Fruit fly (Drosophila melanogaster) whole organism, prepupa: ENCODE measurements around the gene CG8032.

Experiments used
- Blimp-1 ChIP-seq: fragments of 200-800 bp; sonication (Bioruptor generic); optimal IDR thresholded peaks from 3 replicates; lab custom pipeline; 2017; ENCODE audit warnings: missing biosample characterization, missing genetic modification characterization, mild to moderate bottlenecking, moderate library complexity, missing genetic modification reagents
- CG10631 ChIP-seq: fragments of 200-800 bp; sonication (Bioruptor generic); optimal IDR thresholded peaks from 2 replicates; lab custom pipeline; 2016; ENCODE audit warnings: missing biosample characterization, missing genetic modification characterization
- CG10669 ChIP-seq: fragments of 200-800 bp; sonication (Bioruptor generic); optimal IDR thresholded peaks from 3 replicates; lab custom pipeline; 2018; ENCODE audit warnings: missing biosample characterization, mild to moderate bottlenecking, missing genetic modification characterization, moderate library complexity
- CG11294 ChIP-seq: fragments of 200-800 bp; sonication (Bioruptor generic); IDR thresholded peaks from 2 replicates; pipeline ENCODE4 v1.3.6; 2022; ENCODE audit warnings: missing biosample characterization, missing genetic modification characterization
- CG11762 ChIP-seq: fragments of 200-800 bp; sonication (Bioruptor generic); optimal IDR thresholded peaks from 3 replicates; lab custom pipeline; 2016; ENCODE audit warnings: missing biosample characterization, missing genetic modification characterization; ENCODE audit not compliant: insufficient read depth
- CG11902 ChIP-seq: fragments of 200-800 bp; sonication (Bioruptor generic); optimal IDR thresholded peaks from 3 replicates; lab custom pipeline; 2016; ENCODE audit warnings: missing biosample characterization, missing genetic modification characterization
- CG15336 ChIP-seq: fragments of 200-800 bp; sonication (Bioruptor generic); IDR thresholded peaks from 2 replicates; pipeline ENCODE4 v1.3.6; 2022; ENCODE audit warnings: missing biosample characterization, missing genetic modification characterization
- CG1621 ChIP-seq: fragments of 200-800 bp; sonication (Bioruptor generic); optimal IDR thresholded peaks from 3 replicates; lab custom pipeline; 2018; ENCODE audit warnings: missing biosample characterization, mild to moderate bottlenecking, missing genetic modification characterization
- CG16779 ChIP-seq: fragments of 200-800 bp; sonication (Bioruptor generic); optimal IDR thresholded peaks from 3 replicates; lab custom pipeline; 2017; ENCODE audit warnings: missing biosample characterization, mild to moderate bottlenecking, missing genetic modification characterization
- CG3032 ChIP-seq: fragments of 200-800 bp; optimal IDR thresholded peaks from 2 replicates; lab custom pipeline; 2019; ENCODE audit warnings: missing biosample characterization, mild to moderate bottlenecking, missing genetic modification characterization, moderate library complexity
- CG31627 ChIP-seq: fragments of 200-800 bp; sonication (Bioruptor generic); optimal IDR thresholded peaks from 3 replicates; lab custom pipeline; 2016; ENCODE audit warnings: missing biosample characterization, missing genetic modification characterization
- CG32006 ChIP-seq: fragments of 200-800 bp; sonication (Bioruptor generic); optimal IDR thresholded peaks from 3 replicates; lab custom pipeline; 2017; ENCODE audit warnings: missing biosample characterization, mild to moderate bottlenecking, missing genetic modification characterization
- CG34406 ChIP-seq: fragments of 200-800 bp; sonication (Bioruptor generic); optimal IDR thresholded peaks from 3 replicates; lab custom pipeline; 2016; ENCODE audit warnings: missing biosample characterization, missing genetic modification characterization
- CG3919 ChIP-seq: fragments of 200-800 bp; sonication (Bioruptor generic); optimal IDR thresholded peaks from 3 replicates; lab custom pipeline; 2016; ENCODE audit warnings: missing biosample characterization, missing genetic modification characterization
- CG4318 ChIP-seq: fragments of 200-800 bp; sonication (Bioruptor generic); optimal IDR thresholded peaks from 3 replicates; lab custom pipeline; 2017; ENCODE audit warnings: missing biosample characterization, mild to moderate bottlenecking, missing genetic modification characterization
- CG6163 ChIP-seq: fragments of 200-800 bp; sonication (Bioruptor generic); IDR thresholded peaks from 3 replicates; pipeline ENCODE4 v1.3.6; 2022; ENCODE audit warnings: missing biosample characterization, missing genetic modification characterization
- CG6276 ChIP-seq: fragments of 200-800 bp; sonication (Bioruptor generic); optimal IDR thresholded peaks from 2 replicates; lab custom pipeline; 2017; ENCODE audit warnings: missing biosample characterization, mild to moderate bottlenecking, missing genetic modification characterization
- CG6792 ChIP-seq: fragments of 200-800 bp; sonication (Bioruptor generic); optimal IDR thresholded peaks from 3 replicates; lab custom pipeline; 2016; ENCODE audit warnings: missing biosample characterization, missing genetic modification characterization
- CG7368 ChIP-seq: fragments of 200-800 bp; sonication (Bioruptor generic); optimal IDR thresholded peaks from 3 replicates; lab custom pipeline; 2016; ENCODE audit warnings: missing biosample characterization, missing genetic modification characterization
- CG8319 ChIP-seq: fragments of 200-800 bp; sonication (Bioruptor generic); optimal IDR thresholded peaks from 3 replicates; lab custom pipeline; 2016; ENCODE audit warnings: missing biosample characterization, missing genetic modification characterization
- CG8632 ChIP-seq: fragments of 200-800 bp; sonication (Bioruptor generic); optimal IDR thresholded peaks from 3 replicates; lab custom pipeline; 2016; ENCODE audit warnings: missing biosample characterization, missing genetic modification characterization
- CG9139 ChIP-seq: fragments of 200-800 bp; sonication (Bioruptor generic); optimal IDR thresholded peaks from 3 replicates; lab custom pipeline; 2017; ENCODE audit warnings: missing biosample characterization, mild to moderate bottlenecking, missing genetic modification characterization
- Eip75B ChIP-seq: fragments of 200-800 bp; sonication (Bioruptor generic); optimal IDR thresholded peaks from 3 replicates; lab custom pipeline; 2016; ENCODE audit warnings: missing biosample characterization, missing genetic modification characterization
- Eip78C ChIP-seq: fragments of 200-800 bp; sonication (Bioruptor generic); peaks from one replicate; lab custom pipeline; 2016; ENCODE audit warnings: missing biosample characterization, missing genetic modification characterization
- Eip93F ChIP-seq: fragments of 200-800 bp; sonication (Bioruptor generic); optimal IDR thresholded peaks from 2 replicates; lab custom pipeline; 2016; ENCODE audit warnings: missing biosample characterization, mild to moderate bottlenecking, missing genetic modification characterization
- Ets21C ChIP-seq: fragments of 200-800 bp; sonication (Bioruptor generic); optimal IDR thresholded peaks from 3 replicates; lab custom pipeline; 2016; ENCODE audit warnings: missing biosample characterization, missing genetic modification characterization
- Gug ChIP-seq: fragments of 200-800 bp; sonication (Bioruptor generic); IDR thresholded peaks from 2 replicates; pipeline ENCODE4 v1.3.6; 2022; ENCODE audit warnings: missing biosample characterization, missing genetic modification characterization
- Hr38 ChIP-seq: sonication (Bioruptor generic); optimal IDR thresholded peaks from 2 replicates; lab custom pipeline; 2016; ENCODE audit warnings: missing biosample characterization, missing genetic modification characterization
- Hr39 ChIP-seq: fragments of 200-800 bp; sonication (Bioruptor generic); optimal IDR thresholded peaks from 2 replicates; lab custom pipeline; 2016; ENCODE audit warnings: missing biosample characterization, missing genetic modification characterization
- Lpt ChIP-seq: fragments of 200-800 bp; sonication (Bioruptor generic); optimal IDR thresholded peaks from 3 replicates; lab custom pipeline; 2016; ENCODE audit warnings: missing biosample characterization, missing genetic modification characterization
- Met ChIP-seq: fragments of 200-800 bp; sonication (Bioruptor generic); optimal IDR thresholded peaks from 3 replicates; lab custom pipeline; 2016; ENCODE audit warnings: missing biosample characterization, missing genetic modification characterization
- OdsH ChIP-seq: fragments of 200-800 bp; sonication (Bioruptor generic); optimal IDR thresholded peaks from 3 replicates; lab custom pipeline; 2016; ENCODE audit warnings: missing biosample characterization, missing genetic modification characterization
- Sox102F ChIP-seq: fragments of 200-800 bp; sonication (Bioruptor generic); optimal IDR thresholded peaks from 2 replicates; lab custom pipeline; 2016; ENCODE audit warnings: missing biosample characterization, mild to moderate bottlenecking, missing genetic modification characterization
- Sox14 ChIP-seq: fragments of 200-800 bp; sonication (Bioruptor generic); optimal IDR thresholded peaks from 3 replicates; lab custom pipeline; 2016; ENCODE audit warnings: missing biosample characterization, missing genetic modification characterization
- achi ChIP-seq: fragments of 200-800 bp; sonication (Bioruptor generic); optimal IDR thresholded peaks from 3 replicates; lab custom pipeline; 2016; ENCODE audit warnings: missing biosample characterization, missing genetic modification characterization
- cyc ChIP-seq: fragments of 200-800 bp; sonication (Bioruptor generic); optimal IDR thresholded peaks from 3 replicates; lab custom pipeline; 2016; ENCODE audit warnings: missing biosample characterization, missing genetic modification characterization
- dac ChIP-seq: fragments of 200-800 bp; sonication (Bioruptor generic); optimal IDR thresholded peaks from 2 replicates; lab custom pipeline; 2017; ENCODE audit warnings: missing biosample characterization, mild to moderate bottlenecking, missing genetic modification characterization
- dsx ChIP-seq: fragments of 200-800 bp; optimal IDR thresholded peaks from 3 replicates; lab custom pipeline; 2019; ENCODE audit warnings: missing biosample characterization, mild to moderate bottlenecking, missing genetic modification characterization, moderate library complexity; ENCODE audit not compliant: poor library complexity, severe bottlenecking
- eg ChIP-seq: fragments of 200-800 bp; sonication (Bioruptor generic); IDR thresholded peaks from 3 replicates; pipeline ENCODE4 v1.3.6; 2022; ENCODE audit warnings: missing biosample characterization, missing genetic modification characterization
- esn ChIP-seq: fragments of 200-800 bp; sonication (Bioruptor generic); optimal IDR thresholded peaks from 2 replicates; lab custom pipeline; 2016; ENCODE audit warnings: missing biosample characterization, mild to moderate bottlenecking, missing genetic modification characterization, moderate library complexity
- fd59A ChIP-seq: fragments of 200-800 bp; sonication (Bioruptor generic); optimal IDR thresholded peaks from 2 replicates; lab custom pipeline; 2017; ENCODE audit warnings: missing biosample characterization, mild to moderate bottlenecking, missing genetic modification characterization, missing genetic modification reagents
- fd85E ChIP-seq: fragments of 200-800 bp; sonication (Bioruptor generic); optimal IDR thresholded peaks from 3 replicates; lab custom pipeline; 2016; ENCODE audit warnings: missing biosample characterization, missing genetic modification characterization
- fkh ChIP-seq: fragments of 200-800 bp; sonication (Bioruptor generic); optimal IDR thresholded peaks from 3 replicates; lab custom pipeline; 2017; ENCODE audit warnings: missing biosample characterization, mild to moderate bottlenecking, missing genetic modification characterization, moderate library complexity
- lz ChIP-seq: fragments of 200-800 bp; sonication (Bioruptor generic); optimal IDR thresholded peaks from 3 replicates; lab custom pipeline; 2016; ENCODE audit warnings: missing biosample characterization, missing genetic modification characterization
- net ChIP-seq: fragments of 200-800 bp; sonication (Bioruptor generic); optimal IDR thresholded peaks from 3 replicates; lab custom pipeline; 2016; ENCODE audit warnings: missing biosample characterization, missing genetic modification characterization
- salr ChIP-seq, 2 experiments: fragments of 200-800 bp; sonication (Bioruptor generic); optimal IDR thresholded peaks; 3 replicates each; lab custom pipeline; 2016 to 2018; ENCODE audit warnings: missing biosample characterization in 2 of 2, missing genetic modification characterization in 2 of 2, mild to moderate bottlenecking in 1 of 2
- spab ChIP-seq: fragments of 200-800 bp; sonication (Bioruptor generic); optimal IDR thresholded peaks from 2 replicates; lab custom pipeline; 2017; ENCODE audit warnings: missing biosample characterization, mild to moderate bottlenecking, missing genetic modification characterization, missing genetic modification reagents
- svp ChIP-seq: fragments of 200-800 bp; sonication (Bioruptor generic); peaks from one replicate; lab custom pipeline; 2016; ENCODE audit warnings: missing biosample characterization, missing genetic modification characterization
- topi ChIP-seq: fragments of 200-800 bp; sonication (Bioruptor generic); optimal IDR thresholded peaks from 3 replicates; lab custom pipeline; 2016; ENCODE audit warnings: missing biosample characterization, missing genetic modification characterization

The CG8032 gene

DNA sequence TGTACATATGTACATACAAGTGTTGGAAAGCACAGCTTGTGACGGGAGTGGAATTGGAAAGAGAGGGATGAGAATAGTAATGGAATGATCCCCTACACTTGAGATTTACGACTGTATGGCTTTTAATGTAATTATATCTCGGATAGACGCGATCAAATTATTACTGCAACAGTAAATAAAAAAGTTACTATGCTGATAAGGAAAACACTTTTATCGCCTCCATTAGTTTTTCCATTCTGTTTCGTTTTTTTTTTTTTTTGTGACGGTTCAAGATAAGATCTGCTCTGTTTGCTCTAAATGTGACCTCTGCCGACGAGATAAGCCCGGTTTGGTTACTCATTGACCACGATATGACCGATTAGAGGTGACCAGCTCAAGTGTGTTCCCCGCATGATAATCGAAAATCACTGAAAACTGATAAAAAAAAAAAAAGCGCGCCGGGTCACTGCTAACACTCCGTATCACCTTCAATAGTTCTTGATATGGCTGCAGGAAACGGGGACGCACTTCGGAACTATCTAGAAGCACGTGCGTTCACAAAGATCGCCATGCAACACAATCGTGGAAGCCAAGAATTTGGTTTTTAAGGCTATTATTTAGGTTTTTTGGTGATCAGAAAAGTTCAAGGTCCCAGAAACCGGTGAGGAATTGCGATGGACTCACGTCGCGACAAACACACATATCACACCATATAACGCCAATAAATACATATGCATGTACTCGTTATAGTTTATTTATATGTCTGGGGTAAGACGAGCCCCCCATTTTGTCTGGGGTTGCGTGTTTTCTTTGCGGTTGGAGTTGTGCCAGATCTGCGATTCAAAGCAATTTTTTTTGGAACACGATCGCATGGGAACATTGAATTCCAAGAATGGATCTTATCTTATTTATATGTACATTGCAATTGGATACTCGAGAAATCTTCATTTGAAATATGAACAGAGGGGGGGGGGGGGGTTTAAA is 6.9 kb downstream of the CG8032 start, which contains the start of gene p:
TSS of gene p (minus strand) at position 156 of the 963 bp plus-strand sequence.
- no peak for TF ChIP-seq CG9139 (GFP tag; lab: Kevin White, UChicago)
- TF ChIP-seq topi (GFP tag; lab: Kevin White, UChicago), result peak; percentile 55
- peak; percentile 87 for TF ChIP-seq Eip78C (GFP tag; lab: Kevin White, UChicago)
- peak; percentile 23 for TF ChIP-seq CG8632 (GFP tag; lab: Kevin White, UChicago)
- TF ChIP-seq CG16779 (tag; lab: Kevin White, UChicago), result peak; percentile 33
- no peak for TF ChIP-seq Ets21C
- no peak for TF ChIP-seq CG4318 (GFP tag; lab: Kevin White, UChicago)
- no peak for TF ChIP-seq dsx
- TF ChIP-seq Sox14 (GFP tag; lab: Kevin White, UChicago), result peak; percentile 61
- TF ChIP-seq achi (GFP tag; lab: Kevin White, UChicago), result peak; percentile 71
- peak; percentile 47 for TF ChIP-seq lz (GFP tag; lab: Kevin White, UChicago)
- TF ChIP-seq svp (GFP tag; lab: Kevin White, UChicago), result peak; percentile 92
- TF ChIP-seq CG6792 (GFP tag; lab: Kevin White, UChicago), result peak; percentile 50
- peak; percentile 5 for TF ChIP-seq CG1621
- TF ChIP-seq CG3032 (tag; lab: Kevin White, UChicago), result peak; percentile 34
- 0 out of 2 replicates have a peak, but pooled peaks have one; percentile 34 for TF ChIP-seq CG11294 (GFP tag; lab: Robert Waterston, UW)
- TF ChIP-seq CG32006 (GFP tag; lab: Kevin White, UChicago), result peak; percentile 51
- TF ChIP-seq Blimp-1 (GFP tag; lab: Kevin White, UChicago), result no peak
- TF ChIP-seq fkh (GFP tag; lab: Kevin White, UChicago), result peak; percentile 80
- no peak for TF ChIP-seq Hr38 (GFP tag; lab: Kevin White, UChicago)
- peak; percentile 32 for TF ChIP-seq CG10631 (GFP tag; lab: Kevin White, UChicago)
- TF ChIP-seq Lpt (GFP tag; lab: Kevin White, UChicago), result peak; percentile 44
- TF ChIP-seq CG6276 (GFP tag; lab: Kevin White, UChicago), result peak; percentile 4
- TF ChIP-seq Met (GFP tag; lab: Kevin White, UChicago), result peak; percentile 63
- TF ChIP-seq salr (GFP tag; optimal IDR thresholded peaks at IDR 0.05; lab: Kevin White, UChicago), result peak; percentile 15 to 33
- TF ChIP-seq esn (GFP tag; lab: Kevin White, UChicago), result peak; percentile 47
- peak; percentile 70 for TF ChIP-seq CG3919 (GFP tag; lab: Kevin White, UChicago)
- TF ChIP-seq fd85E, result no peak
- TF ChIP-seq Eip93F (GFP tag; lab: Kevin White, UChicago), result no peak
- no peak for TF ChIP-seq spab (GFP tag; lab: Kevin White, UChicago)
- 0 out of 2 replicates have a peak, but pooled peaks have one; percentile 32 for TF ChIP-seq CG15336
- TF ChIP-seq CG10669 (GFP tag; lab: Kevin White, UChicago), result peak; percentile 37
- peak; percentile 27; the same call in 1 of the 2 replicates for TF ChIP-seq Gug (GFP tag; lab: Robert Waterston, UW)
- TF ChIP-seq Hr39 (GFP tag; lab: Kevin White, UChicago), result peak; percentile 49
- TF ChIP-seq Eip75B (GFP tag; lab: Kevin White, UChicago), result peak; percentile 58
- TF ChIP-seq net (GFP tag; lab: Kevin White, UChicago), result peak; percentile 54
- TF ChIP-seq CG11762 (GFP tag; lab: Kevin White, UChicago), result peak; percentile 37
- peak; percentile 53 for TF ChIP-seq CG31627 (GFP tag; lab: Kevin White, UChicago)
- peak; percentile 37 for TF ChIP-seq CG8319 (GFP tag; lab: Kevin White, UChicago)
- peak; percentile 60 for TF ChIP-seq cyc (GFP tag; lab: Kevin White, UChicago)
- TF ChIP-seq OdsH (GFP tag; lab: Kevin White, UChicago), result peak; percentile 69
- TF ChIP-seq CG7368, result peak; percentile 73
- TF ChIP-seq fd59A (GFP tag; lab: Kevin White, UChicago), result no peak
- TF ChIP-seq CG6163 (GFP tag; lab: Robert Waterston, UW), result peak; percentile 49; the same call in 2 of the 3 replicates
- peak; percentile 37 for TF ChIP-seq CG34406 (GFP tag; lab: Kevin White, UChicago)
- peak; percentile 58 for TF ChIP-seq Sox102F
- peak; percentile 22 for TF ChIP-seq CG11902 (GFP tag; lab: Kevin White, UChicago)
- TF ChIP-seq eg (GFP tag; lab: Robert Waterston, UW), result peak; percentile 66; the same call in 2 of the 3 replicates
- no peak for TF ChIP-seq dac (GFP tag; lab: Kevin White, UChicago)
